Worm (Caenorhabditis elegans): ENCODE data around the gene F49H12.4.

DNA sequence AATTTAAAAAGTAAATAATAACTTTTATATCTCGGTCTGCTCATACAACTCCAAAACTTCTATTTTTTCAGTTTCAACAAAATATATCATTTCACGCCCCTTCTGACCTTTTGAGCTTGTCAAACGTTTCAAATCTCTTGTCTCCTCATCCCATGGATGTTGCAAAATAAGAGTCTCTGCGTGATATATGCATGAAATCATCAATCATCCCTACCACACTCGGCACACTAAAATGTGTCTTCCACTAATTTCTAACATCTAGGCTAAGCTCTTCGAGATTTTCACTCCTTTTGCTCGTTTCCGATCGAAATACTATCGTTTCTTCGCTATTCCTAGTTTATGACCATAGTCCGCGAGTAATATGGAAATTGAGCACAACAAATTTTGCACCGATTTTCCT is 19.4 kb downstream of the F49H12.4 start:
- no peak for TF ChIP-seq dao-5 (tag; optimal IDR thresholded peaks at IDR 0.05)
- TF ChIP-seq W03F9.2 (tag; optimal IDR thresholded peaks at IDR 0.05), result no peak
- no peak for TF ChIP-seq him-1 (tag; optimal IDR thresholded peaks at IDR 0.05)
